Fruit fly (Drosophila melanogaster) whole organism, wandering third instar larva: ENCODE data around the gene TfIIS.

Source experiments
- GATAd ChIP-seq: sonication (Bioruptor generic); optimal IDR thresholded peaks from 2 replicates; lab custom pipeline; 2016; ENCODE audit warnings: missing biosample characterization, missing genetic modification characterization
- OdsH ChIP-seq: fragments of 200-800 bp; sonication (Bioruptor generic); optimal IDR thresholded peaks from 2 replicates; lab custom pipeline; 2016; ENCODE audit warnings: missing biosample characterization, mild to moderate bottlenecking, missing genetic modification characterization
- br ChIP-seq: fragments of 200-800 bp; sonication (Bioruptor generic); optimal IDR thresholded peaks from 2 replicates; lab custom pipeline; 2016; ENCODE audit warnings: missing biosample characterization, missing genetic modification characterization

- no peak for TF ChIP-seq GATAd
- TF ChIP-seq br (GFP tag; lab: Kevin White, UChicago), result no peak
- TF ChIP-seq OdsH (GFP tag; lab: Kevin White, UChicago), result no peak
Observed at dm6 chr2L:15107238-15107637, 46.7 kb upstream of the TfIIS start.
